Worm (Caenorhabditis elegans) whole organism, L4 larva: ENCODE results near the gene R02E4.2.

ENCODE experiments used
- ZK546.5 ChIP-seq, 2 experiments: sonication (generic microtip); optimal IDR thresholded peaks; 2 replicates each; lab custom pipeline; 2017; ENCODE audit warnings: missing biosample characterization in 2 of 2, missing genetic modification characterization in 2 of 2
- ama-1 ChIP-seq: fragments of 150-350 bp; optimal IDR thresholded peaks from 2 replicates; lab custom pipeline; 2014; ENCODE audit warnings: inconsistent platforms, mixed read lengths
- ceh-62 ChIP-seq: sonication (generic microtip); optimal IDR thresholded peaks from 2 replicates; lab custom pipeline; 2017; ENCODE audit warnings: missing biosample characterization, missing genetic modification characterization
- ceh-82 ChIP-seq: sonication (generic microtip); optimal IDR thresholded peaks from 2 replicates; lab custom pipeline; 2017; ENCODE audit warnings: missing biosample characterization, missing genetic modification characterization
- daf-12 ChIP-seq: fragments of 150-350 bp; optimal IDR thresholded peaks from 2 replicates; lab custom pipeline; 2014; ENCODE audit warnings: missing biosample characterization, missing genetic modification reagents, missing genetic modification characterization
- dpl-1 ChIP-seq: fragments of 150-350 bp; optimal IDR thresholded peaks from 2 replicates; lab custom pipeline; 2014; ENCODE audit warnings: missing biosample characterization, missing genetic modification reagents, missing genetic modification characterization
- duxl-1 ChIP-seq: sonication (generic microtip); optimal IDR thresholded peaks from 2 replicates; lab custom pipeline; 2016; ENCODE audit warnings: mild to moderate bottlenecking, missing genetic modification characterization, moderate library complexity, missing compliant biosample characterization; ENCODE audit not compliant: poor library complexity
- gei-8 ChIP-seq: fragments of 200-800 bp; sonication (Bioruptor generic); optimal IDR thresholded peaks from 2 replicates; lab custom pipeline; 2018; ENCODE audit warnings: mild to moderate bottlenecking, missing genetic modification characterization, missing compliant biosample characterization
- jun-1 ChIP-seq: fragments of 150-350 bp; optimal IDR thresholded peaks from 2 replicates; lab custom pipeline; 2014; ENCODE audit warnings: missing biosample characterization, missing genetic modification reagents, missing genetic modification characterization
- nhr-102 ChIP-seq: sonication (generic microtip); optimal IDR thresholded peaks from 2 replicates; lab custom pipeline; 2016; ENCODE audit warnings: mild to moderate bottlenecking, missing genetic modification characterization, moderate library complexity, missing compliant biosample characterization
- nhr-237 ChIP-seq: sonication (generic microtip); optimal IDR thresholded peaks from 2 replicates; lab custom pipeline; 2017; ENCODE audit warnings: missing biosample characterization, missing genetic modification characterization
- nhr-77 ChIP-seq: fragments of 150-350 bp; optimal IDR thresholded peaks from 2 replicates; lab custom pipeline; 2014; ENCODE audit warnings: missing biosample characterization, missing genetic modification characterization
- unc-39 ChIP-seq: sonication (generic microtip); optimal IDR thresholded peaks from 2 replicates; lab custom pipeline; 2017; ENCODE audit warnings: missing biosample characterization, missing genetic modification characterization
- ztf-7 ChIP-seq: fragments of 150-350 bp; optimal IDR thresholded peaks from 2 replicates; lab custom pipeline; 2014; ENCODE audit warnings: missing biosample characterization, missing genetic modification characterization

ce11 chrX:4148449-4149031 lies 41.3 kb downstream of the R02E4.2 start:
- TF ChIP-seq daf-12 (tag; lab: Kevin White, UChicago) (no peak), dpl-1 (no peak), ama-1 (no peak), gei-8 (GFP tag; lab: Kevin White, UChicago) (peak; percentile 6), nhr-237 (tag; lab: Kevin White, UChicago) (no peak), unc-39 (tag; lab: Kevin White, UChicago) (no peak), ztf-7 (tag; lab: Kevin White, UChicago) (no peak), ceh-62 (tag; lab: Kevin White, UChicago) (no peak), ZK546.5 (tag; optimal IDR thresholded peaks at IDR 0.05; lab: Kevin White, UChicago) (no peak), jun-1 (tag; lab: Kevin White, UChicago) (no peak), nhr-102 (tag; lab: Kevin White, UChicago) (peak; percentile 34), duxl-1 (no peak), ceh-82 (tag; lab: Kevin White, UChicago) (no peak), nhr-77 (no peak)
